Fruit fly (Drosophila melanogaster) whole organism, wandering third instar larva: ENCODE measurements around the gene Ror.

ENCODE experiments used
- Abd-B ChIP-seq: fragments of >200 bp; optimal IDR thresholded peaks from 2 replicates; lab custom pipeline; 2017; ENCODE audit warnings: missing biosample characterization, missing genetic modification characterization
- CrebA ChIP-seq: fragments of 200-800 bp; sonication (Bioruptor generic); optimal IDR thresholded peaks from 2 replicates; lab custom pipeline; 2016; ENCODE audit warnings: missing biosample characterization, mild to moderate bottlenecking, missing genetic modification characterization, borderline replicate concordance
- Dif ChIP-seq: fragments of 200-275, 200-300 bp; sonication (Bioruptor generic); optimal IDR thresholded peaks from 2 replicates; lab custom pipeline; 2018; ENCODE audit warnings: missing biosample characterization, missing genetic modification characterization; ENCODE audit not compliant: partially characterized antibody
- HLH106 ChIP-seq: fragments of 200-800 bp; optimal IDR thresholded peaks from 3 replicates; lab custom pipeline; 2019; ENCODE audit warnings: missing biosample characterization, mild to moderate bottlenecking, missing genetic modification characterization, moderate library complexity
- Hnf4 ChIP-seq: fragments of 200-800 bp; sonication (Bioruptor generic); optimal IDR thresholded peaks from 2 replicates; lab custom pipeline; 2016; ENCODE audit warnings: missing biosample characterization, mild to moderate bottlenecking, missing genetic modification characterization
- Hr78 ChIP-seq: fragments of >200 bp; optimal IDR thresholded peaks from 2 replicates; lab custom pipeline; 2017; ENCODE audit warnings: missing biosample characterization, missing genetic modification characterization
- Jra ChIP-seq: sonication (Bioruptor generic); optimal IDR thresholded peaks from 2 replicates; lab custom pipeline; 2016; ENCODE audit warnings: missing biosample characterization, missing genetic modification characterization
- N ChIP-seq: fragments of >200 bp; optimal IDR thresholded peaks from 2 replicates; lab custom pipeline; 2018; ENCODE audit warnings: missing biosample characterization, missing external identifiers, missing genetic modification characterization
- Rel ChIP-seq, 2 experiments: fragments of 200-800 bp; sonication (Bioruptor generic) in 1 of 2; optimal IDR thresholded peaks; 2 replicates in 1 of 2; 3 replicates in 1 of 2; lab custom pipeline; 2016 to 2019; ENCODE audit warnings: mild to moderate bottlenecking in 2 of 2, missing biosample characterization in 2 of 2, missing genetic modification characterization in 2 of 2, moderate library complexity in 1 of 2
- Sp1 ChIP-seq: fragments of 200-800 bp; sonication (Bioruptor generic); optimal IDR thresholded peaks from 3 replicates; lab custom pipeline; 2019; ENCODE audit warnings: missing biosample characterization, mild to moderate bottlenecking, missing genetic modification characterization, moderate library complexity
- br ChIP-seq: fragments of 200-800 bp; sonication (Bioruptor generic); optimal IDR thresholded peaks from 2 replicates; lab custom pipeline; 2016; ENCODE audit warnings: missing biosample characterization, missing genetic modification characterization
- dsf ChIP-seq: sonication (Bioruptor generic); optimal IDR thresholded peaks from 2 replicates; lab custom pipeline; 2016; ENCODE audit warnings: missing biosample characterization, missing genetic modification characterization, borderline replicate concordance
- jim ChIP-seq: fragments of 175-275, 200-325 bp; sonication (Bioruptor generic); optimal IDR thresholded peaks from 2 replicates; lab custom pipeline; 2016; ENCODE audit warnings: missing biosample characterization, mild to moderate bottlenecking, missing genetic modification characterization
- pan ChIP-seq: fragments of >200 bp; optimal IDR thresholded peaks from 2 replicates; lab custom pipeline; 2017
- sv ChIP-seq: fragments of 200-800 bp; sonication (Bioruptor generic); optimal IDR thresholded peaks from 3 replicates; lab custom pipeline; 2016; ENCODE audit warnings: missing biosample characterization, missing genetic modification characterization
- usp ChIP-seq: fragments of >200 bp; optimal IDR thresholded peaks from 2 replicates; lab custom pipeline; 2017; ENCODE audit warnings: missing biosample characterization, missing genetic modification characterization
- woc ChIP-seq: sonication (Bioruptor generic); optimal IDR thresholded peaks from 2 replicates; lab custom pipeline; 2016; ENCODE audit warnings: missing biosample characterization, mild to moderate bottlenecking, missing genetic modification characterization

Gene Ror

dm6 chr2L:10301918-10302317 lies 50.3 kb downstream of the Ror start, which contains the start of gene CG13138:
TSS of gene CG13138 (minus strand) at chr2L:10302018.
- TF ChIP-seq HLH106 = no peak
- no peak for TF ChIP-seq Rel (GFP tag; optimal IDR thresholded peaks at IDR 0.05; lab: Kevin White, UChicago)
- no peak for TF ChIP-seq Rel (tag; optimal IDR thresholded peaks at IDR 0.05; lab: Kevin White, UChicago)
- no peak for TF ChIP-seq woc
- TF ChIP-seq CrebA (GFP tag; lab: Kevin White, UChicago) = no peak
- TF ChIP-seq Dif (GFP tag; lab: Kevin White, UChicago) = no peak
- no peak for TF ChIP-seq jim (GFP tag; lab: Kevin White, UChicago)
- TF ChIP-seq dsf (GFP tag; lab: Kevin White, UChicago) = no peak
- TF ChIP-seq Sp1 = no peak
- no peak for TF ChIP-seq pan (lab: Kevin White, UChicago)
- no peak for TF ChIP-seq usp
- no peak for TF ChIP-seq br (GFP tag; lab: Kevin White, UChicago)
- no peak for TF ChIP-seq Jra
- no peak for TF ChIP-seq sv (GFP tag; lab: Kevin White, UChicago)
- no peak for TF ChIP-seq Hr78 (GFP tag; lab: Kevin White, UChicago)
- TF ChIP-seq Hnf4 = no peak
- no peak for TF ChIP-seq Abd-B
- TF ChIP-seq N (GFP tag; lab: Kevin White, UChicago) = no peak

- TF ChIP-seq woc (peak; percentile 69), Rel (GFP tag; optimal IDR thresholded peaks at IDR 0.05; lab: Kevin White, UChicago) (no peak), Rel (tag; optimal IDR thresholded peaks at IDR 0.05; lab: Kevin White, UChicago) (peak; percentile 70), HLH106 (peak; percentile 21), Dif (GFP tag; lab: Kevin White, UChicago) (no peak)
Observed at dm6 chr2L:10303786-10304185, 52.1 kb downstream of the Ror start, which contains the start of gene nmd. TSS of gene nmd (minus strand) at chr2L:10303947.
